Fruit fly (Drosophila melanogaster) whole organism, pupa: ENCODE measurements around the gene dlg1.

ENCODE experiments used
- CG12605 ChIP-seq: fragments of 200-800 bp; sonication (Bioruptor generic); IDR thresholded peaks from 2 replicates; pipeline ENCODE4 v1.3.6; 2022; ENCODE audit warnings: missing biosample characterization, missing genetic modification characterization
- CG32121 ChIP-seq: fragments of 200-800 bp; sonication (Bioruptor generic); IDR thresholded peaks from 2 replicates; pipeline ENCODE4 v1.3.6; 2022; ENCODE audit warnings: missing biosample characterization, missing genetic modification characterization
- CG8159 ChIP-seq: fragments of 200-800 bp; sonication (Bioruptor generic); optimal IDR thresholded peaks from 3 replicates; lab custom pipeline; 2018; ENCODE audit warnings: missing biosample characterization, mild to moderate bottlenecking, missing genetic modification characterization, moderate library complexity
- Pif1A ChIP-seq: fragments of 200-800 bp; sonication (Bioruptor generic); optimal IDR thresholded peaks from 3 replicates; lab custom pipeline; 2016; ENCODE audit warnings: missing biosample characterization, missing genetic modification characterization
- Snoo ChIP-seq: fragments of 200-800 bp; sonication (Bioruptor generic); optimal IDR thresholded peaks from 3 replicates; lab custom pipeline; 2017; ENCODE audit warnings: missing biosample characterization, mild to moderate bottlenecking, missing genetic modification characterization, inconsistent platforms

DNA sequence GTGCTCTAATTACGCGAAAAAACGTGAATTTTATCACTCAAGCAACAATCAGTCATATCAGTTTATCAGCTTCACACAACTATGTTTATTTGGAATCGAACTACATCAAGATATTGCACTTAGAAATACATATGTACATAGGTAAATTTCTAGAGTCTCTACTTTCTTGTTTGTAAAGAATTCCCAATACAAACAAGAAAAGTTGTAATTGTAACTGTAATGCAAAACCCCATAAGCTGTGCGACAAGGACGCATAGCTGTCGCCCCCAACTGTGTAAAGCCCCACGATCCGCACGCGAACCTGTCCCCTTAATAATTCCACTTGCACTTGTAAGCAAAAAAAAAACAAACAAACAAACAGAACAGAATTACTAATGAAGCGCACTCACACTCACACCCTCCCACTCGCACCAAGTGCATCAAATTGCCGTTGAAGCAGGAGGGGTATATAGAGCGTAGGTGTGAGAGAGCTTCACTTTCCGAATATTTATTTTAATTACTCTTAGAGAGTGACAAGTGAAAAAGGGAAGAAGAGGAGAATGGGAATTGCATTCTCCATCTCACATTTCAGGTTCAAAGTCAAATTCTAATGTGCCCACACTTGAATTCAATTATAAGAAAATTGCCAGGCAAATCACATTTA, 56.6 kb downstream of the dlg1 start:
- TF ChIP-seq CG32121 (GFP tag; lab: Robert Waterston, UW) (no peak), Snoo (tag; lab: Kevin White, UChicago) (no peak), Pif1A (GFP tag; lab: Kevin White, UChicago) (no peak), CG12605 (GFP tag; lab: Robert Waterston, UW) (no peak), CG8159 (tag; lab: Kevin White, UChicago) (no peak)
